Worm (Caenorhabditis elegans) whole organism, L1 larva: ENCODE measurements around the gene F07G11.2.

Source experiments
- ces-1 ChIP-seq: fragments of 150-350 bp; optimal IDR thresholded peaks from 2 replicates; lab custom pipeline; 2014; ENCODE audit warnings: missing biosample characterization, missing genetic modification reagents, missing genetic modification characterization
- lsy-2 ChIP-seq, 2 experiments: fragments of 150-350 bp; optimal IDR thresholded peaks; 2 replicates each; lab custom pipeline; 2014; ENCODE audit warnings: missing biosample characterization in 2 of 2, missing genetic modification characterization in 2 of 2
- nhr-237 ChIP-seq: fragments of 150-350 bp; optimal IDR thresholded peaks from 2 replicates; lab custom pipeline; 2014; ENCODE audit warnings: missing biosample characterization, missing genetic modification characterization
- zag-1 ChIP-seq: fragments of 150-350 bp; optimal IDR thresholded peaks from 2 replicates; lab custom pipeline; 2014; ENCODE audit warnings: missing biosample characterization, missing genetic modification characterization
- ztf-11 ChIP-seq, 2 experiments: sonication (generic microtip); optimal IDR thresholded peaks; 2 replicates each; lab custom pipeline; 2016 to 2017; ENCODE audit warnings: missing genetic modification characterization in 2 of 2, missing biosample characterization in 1 of 2, missing compliant biosample characterization in 1 of 2
- ztf-4 ChIP-seq: fragments of 150-350 bp; optimal IDR thresholded peaks from 2 replicates; lab custom pipeline; 2014; ENCODE audit warnings: missing biosample characterization, missing genetic modification characterization

- no peak for TF ChIP-seq nhr-237 (tag; lab: Kevin White, UChicago)
- no peak for TF ChIP-seq lsy-2 (tag; optimal IDR thresholded peaks at IDR 0.05; lab: Kevin White, UChicago)
- no peak for TF ChIP-seq ztf-11 (tag; optimal IDR thresholded peaks at IDR 0.05; lab: Kevin White, UChicago)
- TF ChIP-seq ces-1 (GFP tag; lab: Kevin White, UChicago), result no peak
- TF ChIP-seq zag-1 (tag; lab: Kevin White, UChicago), result no peak
- no peak for TF ChIP-seq ztf-4 (tag; lab: Kevin White, UChicago)
Measured at ce11 chrV:7349541-7349940, 44.9 kb downstream of the F07G11.2 start, which contains the start of gene nhr-149.
